Worm (Caenorhabditis elegans) whole organism, young adult: ENCODE data around the gene H39E20.1.
"Not testable (repeated sequence)": the region's sequence is repeated elsewhere in the genome, so short reads cannot be mapped to it uniquely, and the experiment has no call there.

Experiments used
- F37B4.10 ChIP-seq: fragments of 200-800 bp; sonication (Bioruptor generic); IDR thresholded peaks from 2 replicates; pipeline ENCODE4 v1.3.6; 2022; ENCODE audit warnings: missing genetic modification characterization, missing compliant biosample characterization
- K11D2.4 ChIP-seq: fragments of 200-800 bp; sonication (Bioruptor generic); IDR thresholded peaks from 2 replicates; pipeline ENCODE4 v1.3.6; 2022; ENCODE audit warnings: missing genetic modification reagents, missing genetic modification characterization, missing compliant biosample characterization
- Y79H2A.3 ChIP-seq: fragments of 200-800 bp; sonication (Bioruptor generic); conservative IDR thresholded peaks from 2 replicates; pipeline ENCODE4 v1.3.6; 2022; ENCODE audit warnings: missing genetic modification reagents, missing genetic modification characterization, missing compliant biosample characterization
- ZK185.1 ChIP-seq: sonication (generic microtip); optimal IDR thresholded peaks from 2 replicates; lab custom pipeline; 2016; ENCODE audit warnings: mild to moderate bottlenecking, missing genetic modification characterization, missing compliant biosample characterization; ENCODE audit not compliant: poor library complexity, severe bottlenecking
- ccch-3 ChIP-seq: fragments of 200-800 bp; sonication (Bioruptor generic); optimal IDR thresholded peaks from 2 replicates; lab custom pipeline; 2018; ENCODE audit warnings: mild to moderate bottlenecking, missing genetic modification characterization, missing compliant biosample characterization
- efl-1 ChIP-seq: fragments of 150-350 bp; optimal IDR thresholded peaks from 2 replicates; lab custom pipeline; 2014; ENCODE audit warnings: missing biosample characterization, missing genetic modification reagents, missing genetic modification characterization
- egl-44 ChIP-seq: fragments of 200-800 bp; sonication (Bioruptor generic); IDR thresholded peaks from 2 replicates; pipeline ENCODE4 v1.3.6; 2022; ENCODE audit warnings: missing genetic modification reagents, missing genetic modification characterization, missing compliant biosample characterization
- fkh-3 ChIP-seq: sonication (generic microtip); optimal IDR thresholded peaks from 2 replicates; lab custom pipeline; 2016; ENCODE audit warnings: mild to moderate bottlenecking, missing genetic modification characterization, missing compliant biosample characterization
- hmg-1.2 ChIP-seq: fragments of 200-800 bp; sonication (Bioruptor generic); IDR thresholded peaks from 2 replicates; pipeline ENCODE4 v1.3.6; 2022; ENCODE audit warnings: missing genetic modification reagents, missing genetic modification characterization, missing compliant biosample characterization
- lin-54 ChIP-seq: fragments of 200-800 bp; sonication (Bioruptor generic); optimal IDR thresholded peaks from 2 replicates; lab custom pipeline; 2018; ENCODE audit warnings: mild to moderate bottlenecking, missing genetic modification characterization, missing compliant biosample characterization
- pha-4 ChIP-seq: fragments of 150-350 bp; sonication (generic microtip); optimal IDR thresholded peaks from 2 replicates; lab custom pipeline; 2014; ENCODE audit warnings: missing biosample characterization, missing genetic modification reagents, missing genetic modification characterization
- unc-130 ChIP-seq: sonication (generic microtip); optimal IDR thresholded peaks from 2 replicates; lab custom pipeline; 2016; ENCODE audit warnings: missing genetic modification reagents, missing genetic modification characterization, missing compliant biosample characterization
- zfh-2 ChIP-seq: fragments of 200-800 bp; sonication (Bioruptor generic); conservative IDR thresholded peaks from 2 replicates; pipeline ENCODE4 v1.3.6; 2022; ENCODE audit warnings: missing genetic modification reagents, missing genetic modification characterization, missing compliant biosample characterization
- ztf-6 ChIP-seq: fragments of 200-800 bp; sonication (Bioruptor generic); IDR thresholded peaks from 2 replicates; pipeline ENCODE4 v1.3.6; 2022; ENCODE audit warnings: missing genetic modification reagents, missing genetic modification characterization, missing compliant biosample characterization

DNA sequence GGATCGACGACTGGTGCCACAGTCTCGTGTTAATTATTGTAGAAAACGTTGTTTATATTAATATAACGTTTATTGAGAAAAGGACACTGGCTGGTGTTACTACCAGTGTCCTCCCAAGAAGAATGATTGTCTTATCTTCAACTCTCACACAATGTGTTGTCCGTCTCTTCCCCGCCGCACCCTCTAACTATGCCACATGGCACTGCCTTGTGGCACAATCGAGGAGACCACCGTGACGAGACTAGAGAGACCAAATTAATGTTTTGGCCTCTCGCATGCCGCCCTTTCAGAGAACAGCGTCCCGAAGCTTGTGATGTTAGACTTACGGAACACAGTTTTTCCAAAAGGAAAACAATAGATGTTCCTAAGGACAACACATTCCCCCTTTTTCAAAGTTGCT is 24.8 kb upstream of the H39E20.1 start:
- TF ChIP-seq efl-1; ZK185.1 (tag; lab: Kevin White, UChicago); hmg-1.2 (GFP tag; lab: Robert Waterston, UW); F37B4.10 (GFP tag; lab: Robert Waterston, UW); ccch-3 (GFP tag; lab: Kevin White, UChicago); fkh-3; pha-4 (tag; lab: Kevin White, UChicago); lin-54; zfh-2 (GFP tag; lab: Robert Waterston, UW); unc-130 (GFP tag; lab: Kevin White, UChicago); ztf-6 (GFP tag; lab: Robert Waterston, UW); Y79H2A.3; K11D2.4; egl-44 (GFP tag; lab: Robert Waterston, UW): not testable (repeated sequence)
